Worm (Caenorhabditis elegans) whole organism, early embryonic: Measurements from ENCODE around the gene C08F8.9.
"Not testable (repeated sequence)": the region's sequence is repeated elsewhere in the genome, so short reads cannot be mapped to it uniquely, and the experiment has no call there.

Experiments
- B0310.2 ChIP-seq: sonication (generic microtip); optimal IDR thresholded peaks from 2 replicates; lab custom pipeline; 2016; ENCODE audit warnings: mild to moderate bottlenecking, missing genetic modification characterization, missing compliant biosample characterization
- F13C5.2 ChIP-seq: sonication (generic microtip); optimal IDR thresholded peaks from 2 replicates; lab custom pipeline; 2017; ENCODE audit warnings: mild to moderate bottlenecking, missing genetic modification characterization, inconsistent platforms, missing compliant biosample characterization
- aly-1 ChIP-seq: sonication (generic microtip); optimal IDR thresholded peaks from 2 replicates; lab custom pipeline; 2016; ENCODE audit warnings: missing genetic modification characterization, missing compliant biosample characterization
- ama-1 ChIP-seq: fragments of 150-350 bp; optimal IDR thresholded peaks from 2 replicates; lab custom pipeline; 2014
- ceh-13 ChIP-seq: fragments of 200-800 bp; sonication (Bioruptor generic); optimal IDR thresholded peaks from 2 replicates; lab custom pipeline; 2018; ENCODE audit warnings: mild to moderate bottlenecking, missing genetic modification characterization, missing compliant biosample characterization
- ceh-36 ChIP-seq: sonication (generic microtip); optimal IDR thresholded peaks from 2 replicates; lab custom pipeline; 2016; ENCODE audit warnings: missing genetic modification characterization, inconsistent platforms, missing compliant biosample characterization
- ets-7 ChIP-seq: sonication (generic microtip); optimal IDR thresholded peaks from 2 replicates; lab custom pipeline; 2016; ENCODE audit warnings: missing genotype, missing genetic modification characterization, missing compliant biosample characterization
- flt-1 ChIP-seq: fragments of 200-800 bp; sonication (Bioruptor generic); IDR thresholded peaks from 2 replicates; pipeline ENCODE4 v1.3.6; 2022; ENCODE audit warnings: missing genetic modification characterization, missing compliant biosample characterization
- hmbx-1 ChIP-seq: sonication (generic microtip); optimal IDR thresholded peaks from 2 replicates; lab custom pipeline; 2016; ENCODE audit warnings: mild to moderate bottlenecking, missing genetic modification characterization, missing compliant biosample characterization
- hmg-4 ChIP-seq: fragments of 200-800 bp; sonication (Bioruptor generic); optimal IDR thresholded peaks from 2 replicates; lab custom pipeline; 2018; ENCODE audit warnings: mild to moderate bottlenecking, missing genetic modification characterization, missing compliant biosample characterization
- hnd-1 ChIP-seq: sonication (generic microtip); optimal IDR thresholded peaks from 2 replicates; lab custom pipeline; 2016; ENCODE audit warnings: missing genetic modification characterization, missing compliant biosample characterization
- pes-1 ChIP-seq: fragments of 200-800 bp; sonication (Bioruptor generic); IDR thresholded peaks from 2 replicates; pipeline ENCODE4 v1.3.6; 2022; ENCODE audit warnings: missing genetic modification reagents, missing genetic modification characterization, missing compliant biosample characterization
- scrt-1 ChIP-seq: fragments of 200-800 bp; sonication (Bioruptor generic); IDR thresholded peaks from 2 replicates; pipeline ENCODE4 v1.3.6; 2022; ENCODE audit warnings: missing genetic modification characterization, missing compliant biosample characterization
- sea-1 ChIP-seq: fragments of 200-800 bp; sonication (Bioruptor generic); conservative IDR thresholded peaks from 2 replicates; pipeline ENCODE4 v1.3.6; 2022; ENCODE audit warnings: missing genetic modification characterization, missing compliant biosample characterization
- tbx-11 ChIP-seq: fragments of 200-800 bp; sonication (Bioruptor generic); IDR thresholded peaks from 2 replicates; pipeline ENCODE4 v1.3.6; 2022; ENCODE audit warnings: missing genetic modification characterization, missing compliant biosample characterization
- tbx-37 ChIP-seq: fragments of 200-800 bp; sonication (Bioruptor generic); conservative IDR thresholded peaks from 2 replicates; pipeline ENCODE4 v1.3.6; 2022; ENCODE audit warnings: missing genetic modification reagents, missing genetic modification characterization, missing compliant biosample characterization
- tra-4 ChIP-seq: sonication (generic microtip); optimal IDR thresholded peaks from 2 replicates; lab custom pipeline; 2017; ENCODE audit warnings: missing genetic modification characterization, missing compliant biosample characterization

C08F8.9 gene

DNA sequence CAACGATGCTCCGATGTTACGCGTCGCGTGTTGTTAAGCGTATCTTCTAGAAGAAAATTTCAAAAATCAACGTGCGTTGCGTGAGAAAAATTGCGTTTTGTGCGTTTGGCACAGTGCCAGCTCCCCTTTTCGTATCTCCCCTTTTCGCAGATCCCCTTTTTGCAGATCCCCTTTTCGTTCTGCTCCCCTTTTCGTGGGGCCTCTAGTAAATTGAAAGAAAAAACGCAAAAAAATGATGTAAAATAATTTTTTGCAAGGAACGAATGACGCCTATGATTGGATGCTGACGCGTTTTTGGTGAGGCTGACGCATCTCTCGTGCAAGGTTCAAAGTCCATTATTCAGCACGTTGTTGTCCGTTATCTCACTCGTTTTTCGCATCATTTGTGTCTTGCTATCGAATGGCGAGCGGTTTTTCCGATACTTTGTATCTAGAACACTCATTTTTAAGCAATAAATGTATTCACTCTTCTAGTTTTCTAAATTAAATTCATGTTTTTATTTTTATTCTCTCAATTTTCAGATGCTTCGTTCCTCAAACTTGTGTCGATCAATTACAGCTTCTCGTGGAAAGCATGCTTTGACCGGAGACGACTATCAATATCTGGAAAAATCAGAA is 837 bp upstream of the C08F8.9 start, which contains the start of gene cpt-2:
Gene cpt-2 (plus strand): TSS at position 523 of the 618 bp plus-strand sequence.
- not testable (repeated sequence) for TF ChIP-seq sea-1; tra-4 (tag; lab: Kevin White, UChicago); ceh-36 (tag; lab: Kevin White, UChicago)

DNA sequence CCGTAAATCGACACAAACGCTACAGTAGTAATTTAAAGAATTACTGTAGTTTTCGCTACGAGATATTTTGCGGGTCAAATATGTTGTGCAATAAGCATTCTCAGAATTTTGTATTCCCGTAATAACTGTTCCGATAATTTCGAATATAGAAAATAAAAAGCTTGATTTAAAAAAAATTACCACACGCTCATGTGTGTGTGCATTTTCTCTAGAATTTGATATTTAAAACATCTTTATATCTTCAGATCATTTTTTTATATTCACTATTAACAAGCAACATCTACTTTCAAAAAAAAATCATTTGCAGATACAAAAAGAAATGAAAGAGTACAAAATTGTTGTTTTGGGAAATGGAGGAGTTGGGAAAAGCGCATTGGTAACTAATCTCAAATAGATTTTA is 1.4 kb downstream of the C08F8.9 start, which contains the start of gene rap-3:
Gene rap-3 (plus strand): TSS at position 301 of the 400 bp plus-strand sequence.
- TF ChIP-seq tbx-11 (GFP tag; lab: Robert Waterston, UW) (no peak), ceh-36 (tag; lab: Kevin White, UChicago) (no peak), tra-4 (tag; lab: Kevin White, UChicago) (no peak), ama-1 (lab: Kevin White, UChicago) (no peak), ceh-13 (GFP tag; lab: Kevin White, UChicago) (no peak), hmbx-1 (tag; lab: Kevin White, UChicago) (no peak), F13C5.2 (no peak), aly-1 (no peak), hnd-1 (tag; lab: Kevin White, UChicago) (no peak), scrt-1 (GFP tag; lab: Robert Waterston, UW) (no peak), sea-1 (no peak)

DNA sequence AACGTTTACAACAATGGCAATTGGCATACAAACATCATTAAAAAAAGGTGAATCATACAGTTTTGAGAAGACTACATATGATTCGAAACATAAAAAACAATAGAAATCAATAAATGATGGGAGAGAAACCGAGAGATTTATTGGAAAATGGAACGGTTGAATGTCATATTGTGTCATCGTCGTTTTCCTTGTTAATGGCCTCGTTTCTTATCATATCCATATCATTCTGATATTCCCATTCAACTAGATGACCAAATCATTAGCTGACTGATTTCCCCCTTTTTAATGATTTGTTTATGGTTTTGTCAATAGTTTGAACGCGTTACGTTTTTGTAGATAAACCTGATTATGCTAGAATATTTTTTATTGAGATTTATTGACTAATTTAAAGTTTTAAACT is 3.6 kb downstream of the C08F8.9 start:
- TF ChIP-seq tbx-37 (GFP tag; lab: Robert Waterston, UW) (no peak), hmg-4 (GFP tag; lab: Kevin White, UChicago) (no peak), tbx-11 (GFP tag; lab: Robert Waterston, UW) (no peak), tra-4 (tag; lab: Kevin White, UChicago) (no peak), pes-1 (GFP tag; lab: Robert Waterston, UW) (no peak), ceh-13 (GFP tag; lab: Kevin White, UChicago) (no peak), hmbx-1 (tag; lab: Kevin White, UChicago) (no peak), ets-7 (tag; lab: Kevin White, UChicago) (no peak), B0310.2 (no peak), scrt-1 (GFP tag; lab: Robert Waterston, UW) (no peak), hnd-1 (tag; lab: Kevin White, UChicago) (no peak), sea-1 (no peak), aly-1 (no peak), ceh-36 (tag; lab: Kevin White, UChicago) (no peak), ama-1 (lab: Kevin White, UChicago) (no peak), flt-1 (GFP tag; lab: Robert Waterston, UW) (no peak), F13C5.2 (no peak)

DNA sequence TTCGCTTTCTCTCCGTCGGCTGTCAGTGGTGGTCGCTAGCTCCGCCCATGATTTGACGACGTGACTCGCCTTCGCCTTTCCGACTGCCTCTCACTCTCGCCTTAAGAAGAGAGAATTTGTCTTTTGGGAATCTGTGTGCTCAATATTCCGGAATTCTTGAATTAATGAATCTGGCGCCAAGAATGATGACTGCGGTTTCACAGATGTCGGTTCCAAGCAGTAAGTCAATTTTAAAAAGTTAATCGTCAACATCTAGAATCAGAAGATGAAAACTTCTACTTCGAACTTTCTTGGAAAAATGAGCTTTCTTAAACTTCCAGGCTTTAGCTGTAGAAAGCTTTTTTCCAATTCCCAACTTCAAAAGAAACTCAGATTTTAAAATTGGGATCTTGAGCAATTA is 8.7 kb downstream of the C08F8.9 start, which contains the start of gene nhr-67:
Gene nhr-67 (plus strand): TSS at position 97 of the 400 bp plus-strand sequence.
- TF ChIP-seq hmg-4 (GFP tag; lab: Kevin White, UChicago) (no peak), ceh-13 (GFP tag; lab: Kevin White, UChicago) (no peak), ama-1 (lab: Kevin White, UChicago) (no peak), hnd-1 (tag; lab: Kevin White, UChicago) (no peak), ets-7 (tag; lab: Kevin White, UChicago) (no peak), ceh-36 (tag; lab: Kevin White, UChicago) (no peak), F13C5.2 (no peak)

DNA sequence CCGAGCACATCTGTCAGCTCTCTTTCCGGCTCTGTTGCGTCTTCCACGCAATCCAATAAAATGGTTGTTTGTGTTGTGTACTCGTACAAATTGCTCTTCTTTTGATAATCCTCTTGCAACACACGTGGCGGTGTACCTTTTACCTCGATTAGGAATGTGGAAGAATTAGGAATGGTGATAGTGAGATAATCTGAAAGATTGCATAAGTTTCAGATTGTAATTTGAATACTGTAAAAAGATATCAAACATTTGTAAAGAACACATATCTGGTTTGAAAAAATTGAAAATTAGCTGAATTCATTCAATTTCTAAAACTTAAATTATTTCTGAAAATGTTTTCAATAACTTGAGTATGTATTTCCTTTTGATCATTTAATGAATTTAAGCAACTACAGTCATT is 13.6 kb downstream of the C08F8.9 start, which contains the start of gene C08F8.6:
Gene C08F8.6 (minus strand): TSS at position 101 of the 400 bp plus-strand sequence.
- TF ChIP-seq aly-1 (no peak), F13C5.2 (no peak), B0310.2 (no peak), tbx-11 (GFP tag; lab: Robert Waterston, UW) (no peak), flt-1 (GFP tag; lab: Robert Waterston, UW) (no peak), hmg-4 (GFP tag; lab: Kevin White, UChicago) (no peak), tbx-37 (GFP tag; lab: Robert Waterston, UW) (no peak), ceh-36 (tag; lab: Kevin White, UChicago) (no peak), hmbx-1 (tag; lab: Kevin White, UChicago) (no peak), ets-7 (tag; lab: Kevin White, UChicago) (no peak), ceh-13 (GFP tag; lab: Kevin White, UChicago) (no peak), hnd-1 (tag; lab: Kevin White, UChicago) (no peak), ama-1 (lab: Kevin White, UChicago) (no peak), scrt-1 (GFP tag; lab: Robert Waterston, UW) (no peak), sea-1 (no peak), tra-4 (tag; lab: Kevin White, UChicago) (no peak), pes-1 (GFP tag; lab: Robert Waterston, UW) (no peak)

DNA sequence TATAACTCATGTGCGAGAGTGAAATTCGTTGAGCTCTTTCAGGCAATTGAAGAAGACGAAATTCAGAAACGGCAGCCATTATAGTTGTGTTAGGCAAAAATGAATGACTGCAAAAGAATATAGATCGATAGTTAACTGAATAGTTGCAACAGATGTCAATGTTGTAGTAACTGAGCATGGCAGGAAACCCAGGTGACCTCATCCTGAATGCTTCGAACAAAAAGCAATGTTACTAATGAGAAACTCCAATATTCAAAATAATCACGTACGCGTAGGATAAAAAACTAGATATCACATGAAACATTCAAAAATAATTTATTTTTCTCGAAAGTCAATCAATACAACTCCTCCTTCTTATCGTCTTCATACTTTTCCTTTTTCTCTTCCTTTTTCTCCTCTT is 15.9 kb downstream of the C08F8.9 start, which contains the start of gene fbxb-9:
Gene fbxb-9 (minus strand): TSS at position 101 of the 400 bp plus-strand sequence.
- TF ChIP-seq scrt-1 (GFP tag; lab: Robert Waterston, UW) (no peak), ama-1 (lab: Kevin White, UChicago) (no peak), aly-1 (no peak), tbx-37 (GFP tag; lab: Robert Waterston, UW) (no peak), B0310.2 (no peak), tbx-11 (GFP tag; lab: Robert Waterston, UW) (no peak), ceh-36 (tag; lab: Kevin White, UChicago) (no peak), pes-1 (GFP tag; lab: Robert Waterston, UW) (no peak), ets-7 (tag; lab: Kevin White, UChicago) (no peak), ceh-13 (GFP tag; lab: Kevin White, UChicago) (no peak), flt-1 (GFP tag; lab: Robert Waterston, UW) (no peak), hnd-1 (tag; lab: Kevin White, UChicago) (no peak)

DNA sequence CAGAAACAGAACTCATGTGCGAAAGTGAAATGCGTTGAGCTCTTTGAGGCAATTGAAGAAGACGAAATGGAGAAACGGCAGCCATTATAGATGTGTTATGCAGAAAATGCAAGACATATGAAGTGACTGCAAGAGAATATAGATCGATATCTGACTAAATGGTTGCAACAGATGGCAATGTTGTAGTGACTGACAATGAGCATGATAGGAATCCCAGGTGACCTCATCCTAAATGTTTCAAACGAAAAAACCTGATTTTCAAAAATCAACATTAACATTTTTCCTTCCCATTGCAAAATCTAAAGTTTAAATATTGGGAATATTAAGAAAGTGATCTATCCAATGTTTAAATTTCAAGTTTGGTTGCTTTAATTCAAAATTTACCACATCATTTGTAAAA is 17.7 kb downstream of the C08F8.9 start, which contains the start of gene C08F8.15:
Gene C08F8.15 (minus strand): TSS at position 101 of the 400 bp plus-strand sequence.
- TF ChIP-seq hnd-1 (tag; lab: Kevin White, UChicago) (no peak), tbx-37 (GFP tag; lab: Robert Waterston, UW) (no peak), ama-1 (lab: Kevin White, UChicago) (no peak), ceh-36 (tag; lab: Kevin White, UChicago) (no peak), hmg-4 (GFP tag; lab: Kevin White, UChicago) (no peak), B0310.2 (no peak), tra-4 (tag; lab: Kevin White, UChicago) (no peak), scrt-1 (GFP tag; lab: Robert Waterston, UW) (no peak), aly-1 (no peak), F13C5.2 (no peak), sea-1 (no peak), pes-1 (GFP tag; lab: Robert Waterston, UW) (no peak), flt-1 (GFP tag; lab: Robert Waterston, UW) (no peak), ceh-13 (GFP tag; lab: Kevin White, UChicago) (no peak), ets-7 (tag; lab: Kevin White, UChicago) (no peak), tbx-11 (GFP tag; lab: Robert Waterston, UW) (no peak), hmbx-1 (tag; lab: Kevin White, UChicago) (no peak)
